In the genomic region with DNA sequence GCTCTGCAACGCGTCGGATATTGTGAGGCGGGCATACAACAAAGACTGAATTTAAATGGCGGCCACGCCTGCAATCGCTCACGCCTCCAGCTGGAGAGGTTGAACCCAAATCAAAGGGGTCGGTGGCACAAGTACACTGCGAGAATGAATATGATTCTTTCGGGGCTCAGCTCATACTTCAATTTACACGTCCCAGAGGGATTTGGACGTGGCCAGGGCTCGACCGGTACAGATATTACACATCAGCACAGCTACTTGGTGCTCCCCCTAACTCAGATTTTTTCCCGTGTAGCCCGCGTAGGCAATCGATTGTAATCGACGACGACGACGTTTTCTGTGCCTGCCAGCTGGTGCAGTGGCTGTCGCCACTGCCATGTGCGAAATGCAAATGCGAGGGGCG, we compare ENCODE assay signal across 5 fruit fly cellular contexts.
TF ChIP-seq lines count a peak whose summit lies in the region.

No protein-coding gene starts in this region.

- TF ChIP-seq CTCF in whole organism, embryonic (GFP tag; optimal IDR thresholded peaks at IDR 0.05; lab: Kevin White, UChicago), result peak; percentile 31

TF ChIP-seq in whole organism, adult, 20 proteins besides CTCF, POLR2A, EP300 and RAD21 (continues in another document):
- TF ChIP-seq cic (GFP tag; optimal IDR thresholded peaks at IDR 0.05; lab: Kevin White, UChicago) (no peak), cnc (optimal IDR thresholded peaks at IDR 0.05; lab: Kevin White, UChicago) (no peak), CG7045 (GFP tag; optimal IDR thresholded peaks at IDR 0.05; lab: Kevin White, UChicago) (peak; percentile 39), CG7101 (tag; optimal IDR thresholded peaks at IDR 0.05; lab: Kevin White, UChicago) (peak; percentile 17), CG33017 (tag; optimal IDR thresholded peaks at IDR 0.05; lab: Kevin White, UChicago) (peak; percentile 12), Hr96 (GFP tag; optimal IDR thresholded peaks at IDR 0.05; lab: Kevin White, UChicago) (peak; percentile 25), toe (GFP tag; optimal IDR thresholded peaks at IDR 0.05; lab: Kevin White, UChicago) (peak; percentile 23), CG14711 (tag; optimal IDR thresholded peaks at IDR 0.05; lab: Kevin White, UChicago) (no peak), bab1 (GFP tag; optimal IDR thresholded peaks at IDR 0.05; lab: Kevin White, UChicago) (no peak), CG11617 (GFP tag; optimal IDR thresholded peaks at IDR 0.05; lab: Kevin White, UChicago) (no peak), tj (GFP tag; optimal IDR thresholded peaks at IDR 0.05; lab: Kevin White, UChicago) (peak; percentile 3), Mnt (GFP tag; optimal IDR thresholded peaks at IDR 0.05; lab: Kevin White, UChicago) (no peak), ovo (GFP tag; optimal IDR thresholded peaks at IDR 0.05; lab: Kevin White, UChicago) (no peak), CG1620 (GFP tag; optimal IDR thresholded peaks at IDR 0.05; lab: Kevin White, UChicago) (no peak), CG5204 (GFP tag; optimal IDR thresholded peaks at IDR 0.05; lab: Kevin White, UChicago) (peak; percentile 61), Clk (GFP tag; optimal IDR thresholded peaks at IDR 0.05; lab: Kevin White, UChicago) (no peak), pad (GFP tag; optimal IDR thresholded peaks at IDR 0.05; lab: Kevin White, UChicago) (no peak), Crg-1 (GFP tag; optimal IDR thresholded peaks at IDR 0.05; lab: Kevin White, UChicago) (no peak)

TF ChIP-seq in whole organism, embryonic, 481 proteins besides CTCF, POLR2A, EP300 and RAD21 (continues in another document):
- TF ChIP-seq Mad (GFP tag; optimal IDR thresholded peaks at IDR 0.05; lab: Kevin White, UChicago), result peak; percentile 29
- TF ChIP-seq CG1832 (GFP tag; optimal IDR thresholded peaks at IDR 0.05; lab: Kevin White, UChicago), result no peak
- peak; percentile 46 for TF ChIP-seq en (GFP tag; optimal IDR thresholded peaks at IDR 0.05; lab: Kevin White, UChicago)
- TF ChIP-seq CG8924 (tag; optimal IDR thresholded peaks at IDR 0.05; lab: Kevin White, UChicago), result peak; percentile 64
- TF ChIP-seq CG8290 (GFP tag; optimal IDR thresholded peaks at IDR 0.05; lab: Kevin White, UChicago), result no peak
- peak in 1 of 2 experiments; percentile 95 for TF ChIP-seq CG8290 (tag; optimal IDR thresholded peaks at IDR 0.05; lab: Kevin White, UChicago)
- TF ChIP-seq ab (GFP tag; optimal IDR thresholded peaks at IDR 0.05; lab: Kevin White, UChicago), result peak; percentile 23
- peak; percentile 39; the same call in 1 of the 2 replicates for TF ChIP-seq Dip2 (GFP tag; IDR thresholded peaks at IDR 0.05; lab: Robert Waterston, UW)
- peak; percentile 60 for TF ChIP-seq CG6254 (GFP tag; optimal IDR thresholded peaks at IDR 0.05; lab: Kevin White, UChicago)
- peak; percentile 88 for TF ChIP-seq slbo (GFP tag; IDR thresholded peaks at IDR 0.05; lab: Robert Waterston, UW)
- TF ChIP-seq Dref (GFP tag; IDR thresholded peaks at IDR 0.05; lab: Robert Waterston, UW), result no peak
- TF ChIP-seq Hr51 (GFP tag; optimal IDR thresholded peaks at IDR 0.05; lab: Kevin White, UChicago), result peak; percentile 40 to 85
- TF ChIP-seq CG2678 (tag; optimal IDR thresholded peaks at IDR 0.05; lab: Kevin White, UChicago), result peak; percentile 75
- peak; percentile 92 for TF ChIP-seq CG1603 (tag; optimal IDR thresholded peaks at IDR 0.05; lab: Kevin White, UChicago)
- peak; percentile 87 for TF ChIP-seq Gug (GFP tag; IDR thresholded peaks at IDR 0.05; lab: Robert Waterston, UW)
- TF ChIP-seq CG30431 (GFP tag; optimal IDR thresholded peaks at IDR 0.05; lab: Kevin White, UChicago), result peak; percentile 73
- TF ChIP-seq CG17328 (GFP tag; IDR thresholded peaks at IDR 0.05; lab: Robert Waterston, UW), result peak; percentile 86

TF ChIP-seq in whole organism, prepupa, 60 proteins besides CTCF, POLR2A, EP300 and RAD21 (continues in another document):
- TF ChIP-seq Gug (GFP tag; IDR thresholded peaks at IDR 0.05; lab: Robert Waterston, UW) (peak; percentile 90), Met (GFP tag; optimal IDR thresholded peaks at IDR 0.05; lab: Kevin White, UChicago) (peak; percentile 77), CG4318 (GFP tag; optimal IDR thresholded peaks at IDR 0.05; lab: Kevin White, UChicago) (peak; percentile 80), Eip75B (GFP tag; optimal IDR thresholded peaks at IDR 0.05; lab: Kevin White, UChicago) (peak; percentile 91), esn (GFP tag; optimal IDR thresholded peaks at IDR 0.05; lab: Kevin White, UChicago) (peak; percentile 81), CG8632 (GFP tag; optimal IDR thresholded peaks at IDR 0.05; lab: Kevin White, UChicago) (peak; percentile 77), net (GFP tag; optimal IDR thresholded peaks at IDR 0.05; lab: Kevin White, UChicago) (peak; percentile 88), CG31627 (GFP tag; optimal IDR thresholded peaks at IDR 0.05; lab: Kevin White, UChicago) (peak; percentile 90), CG3032 (tag; optimal IDR thresholded peaks at IDR 0.05; lab: Kevin White, UChicago) (peak; percentile 87), eg (GFP tag; IDR thresholded peaks at IDR 0.05; lab: Robert Waterston, UW) (peak; percentile 95), CG16779 (tag; optimal IDR thresholded peaks at IDR 0.05; lab: Kevin White, UChicago) (peak; percentile 65), CG8119 (GFP tag; IDR thresholded peaks at IDR 0.05; lab: Robert Waterston, UW) (peak; percentile 88), CG11762 (GFP tag; optimal IDR thresholded peaks at IDR 0.05; lab: Kevin White, UChicago; ENCODE audit: insufficient read depth) (peak; percentile 74), CG15336 (GFP tag; IDR thresholded peaks at IDR 0.05; lab: Robert Waterston, UW) (peak; percentile 90), pdm3 (GFP tag; optimal IDR thresholded peaks at IDR 0.05; lab: Kevin White, UChicago) (peak; percentile 89), CG8319 (GFP tag; optimal IDR thresholded peaks at IDR 0.05; lab: Kevin White, UChicago) (peak; percentile 85), CG6808 (GFP tag; optimal IDR thresholded peaks at IDR 0.05; lab: Kevin White, UChicago) (peak; percentile 87), Smox (GFP tag; optimal IDR thresholded peaks at IDR 0.05; lab: Kevin White, UChicago) (peak; percentile 76)

TF ChIP-seq in whole organism, pupa, 21 proteins besides CTCF, POLR2A, EP300 and RAD21 (continues in another document):
- TF ChIP-seq CG32121 (GFP tag; IDR thresholded peaks at IDR 0.05; lab: Robert Waterston, UW) (peak; percentile 93), Ets98B (GFP tag; IDR thresholded peaks at IDR 0.05; lab: Robert Waterston, UW) (peak; percentile 94), fd96Ca (GFP tag; IDR thresholded peaks at IDR 0.05; lab: Robert Waterston, UW) (peak; percentile 97), CG8301 (tag; optimal IDR thresholded peaks at IDR 0.05; lab: Kevin White, UChicago) (peak; percentile 73), EcR (GFP tag; optimal IDR thresholded peaks at IDR 0.05; lab: Kevin White, UChicago) (peak; percentile 93), CG17806 (tag; optimal IDR thresholded peaks at IDR 0.05; lab: Kevin White, UChicago) (peak; percentile 83), CG8159 (tag; optimal IDR thresholded peaks at IDR 0.05; lab: Kevin White, UChicago) (peak; percentile 88), CG13204 (GFP tag; optimal IDR thresholded peaks at IDR 0.05; lab: Kevin White, UChicago) (peak; percentile 70), D1 (tag; optimal IDR thresholded peaks at IDR 0.05; lab: Kevin White, UChicago) (peak; percentile 6), CG34367 (tag; optimal IDR thresholded peaks at IDR 0.05; lab: Kevin White, UChicago) (peak; percentile 86), CG4496 (GFP tag; IDR thresholded peaks at IDR 0.05; lab: Robert Waterston, UW) (peak; percentile 96), CG10348 (GFP tag; IDR thresholded peaks at IDR 0.05; lab: Robert Waterston, UW) (peak; percentile 81), CG12605 (GFP tag; IDR thresholded peaks at IDR 0.05; lab: Robert Waterston, UW) (peak; percentile 84), CG15710 (tag; optimal IDR thresholded peaks at IDR 0.05; lab: Kevin White, UChicago) (peak; percentile 92), CG14655 (GFP tag; optimal IDR thresholded peaks at IDR 0.05; lab: Kevin White, UChicago) (peak; percentile 77), gl (tag; optimal IDR thresholded peaks at IDR 0.05; lab: Kevin White, UChicago) (peak; percentile 81), Snoo (tag; optimal IDR thresholded peaks at IDR 0.05; lab: Kevin White, UChicago) (peak; percentile 84), Pif1B (GFP tag; optimal IDR thresholded peaks at IDR 0.05; lab: Kevin White, UChicago) (peak; percentile 76), CG9948 (tag; optimal IDR thresholded peaks at IDR 0.05; lab: Kevin White, UChicago) (peak; percentile 83), Pif1A (GFP tag; optimal IDR thresholded peaks at IDR 0.05; lab: Kevin White, UChicago) (peak; percentile 93)

TF ChIP-seq in whole organism, wandering third instar larva, 38 proteins besides CTCF, POLR2A, EP300 and RAD21 (continues in another document):
- no peak for TF ChIP-seq Myc (optimal IDR thresholded peaks at IDR 0.05; lab: Kevin White, UChicago)
- peak; percentile 84 for TF ChIP-seq h (GFP tag; optimal IDR thresholded peaks at IDR 0.05; lab: Kevin White, UChicago)
- TF ChIP-seq sv (GFP tag; optimal IDR thresholded peaks at IDR 0.05; lab: Kevin White, UChicago), result peak; percentile 52
- TF ChIP-seq Hr78 (GFP tag; optimal IDR thresholded peaks at IDR 0.05; lab: Kevin White, UChicago), result no peak
- peak; percentile 81 for TF ChIP-seq br (GFP tag; optimal IDR thresholded peaks at IDR 0.05; lab: Kevin White, UChicago)
- TF ChIP-seq N (GFP tag; optimal IDR thresholded peaks at IDR 0.05; lab: Kevin White, UChicago), result no peak
- peak; percentile 57 for TF ChIP-seq psq (GFP tag; optimal IDR thresholded peaks at IDR 0.05; lab: Kevin White, UChicago)
- no peak for TF ChIP-seq Jra (GFP tag; optimal IDR thresholded peaks at IDR 0.05; lab: Kevin White, UChicago)
- peak; percentile 79 for TF ChIP-seq ey (GFP tag; optimal IDR thresholded peaks at IDR 0.05; lab: Kevin White, UChicago)
- peak; percentile 73 for TF ChIP-seq rgr (GFP tag; optimal IDR thresholded peaks at IDR 0.05; lab: Kevin White, UChicago)
- peak; percentile 68 for TF ChIP-seq Sp1 (GFP tag; optimal IDR thresholded peaks at IDR 0.05; lab: Kevin White, UChicago)
- TF ChIP-seq dsf (GFP tag; optimal IDR thresholded peaks at IDR 0.05; lab: Kevin White, UChicago; ENCODE audit: borderline replicate concordance), result no peak
- peak; percentile 70 for TF ChIP-seq dmrt93B (GFP tag; optimal IDR thresholded peaks at IDR 0.05; lab: Kevin White, UChicago)
- TF ChIP-seq Hr83 (GFP tag; optimal IDR thresholded peaks at IDR 0.05; lab: Kevin White, UChicago; ENCODE audit: poor library complexity, severe bottlenecking), result peak; percentile 17
- no peak for TF ChIP-seq Abd-B (GFP tag; optimal IDR thresholded peaks at IDR 0.05; lab: Kevin White, UChicago)
- peak; percentile 6 for TF ChIP-seq brk (GFP tag; optimal IDR thresholded peaks at IDR 0.05; lab: Kevin White, UChicago)
- no peak for TF ChIP-seq Vsx2 (GFP tag; optimal IDR thresholded peaks at IDR 0.05; lab: Kevin White, UChicago; ENCODE audit: partially characterized antibody)
- TF ChIP-seq OdsH (GFP tag; optimal IDR thresholded peaks at IDR 0.05; lab: Kevin White, UChicago), result peak; percentile 66
- TF ChIP-seq usp (GFP tag; optimal IDR thresholded peaks at IDR 0.05; lab: Kevin White, UChicago), result no peak
- TF ChIP-seq CG9705 (GFP tag; optimal IDR thresholded peaks at IDR 0.05; lab: Kevin White, UChicago), result peak; percentile 31
- peak in 1 of 2 experiments; percentile 88 for TF ChIP-seq foxo (GFP tag; optimal IDR thresholded peaks at IDR 0.05; lab: Kevin White, UChicago)
